Fruit fly (Drosophila melanogaster) whole organism, pupa: ENCODE data around the gene endos.
A peak's percentile ranks its signal among the peaks of the same experiment; 100 is the strongest.

Experiments used
- CG12605 ChIP-seq: fragments of 200-800 bp; sonication (Bioruptor generic); IDR thresholded peaks from 2 replicates; pipeline ENCODE4 v1.3.6; 2022; ENCODE audit warnings: missing biosample characterization, missing genetic modification characterization
- CG13204 ChIP-seq: fragments of 200-800 bp; sonication (Bioruptor generic); optimal IDR thresholded peaks from 2 replicates; lab custom pipeline; 2018; ENCODE audit warnings: missing biosample characterization, mild to moderate bottlenecking, missing genetic modification characterization, moderate library complexity
- CG14655 ChIP-seq: fragments of 200-800 bp; sonication (Bioruptor generic); optimal IDR thresholded peaks from 3 replicates; lab custom pipeline; 2017; ENCODE audit warnings: mild to moderate bottlenecking, missing biosample characterization, missing genetic modification reagents, missing genetic modification characterization
- CG15710 ChIP-seq: fragments of 200-800 bp; sonication (Bioruptor generic); optimal IDR thresholded peaks from 2 replicates; lab custom pipeline; 2018; ENCODE audit warnings: missing biosample characterization, mild to moderate bottlenecking, missing genetic modification characterization, moderate library complexity
- CG17806 ChIP-seq: fragments of 200-800 bp; sonication (Bioruptor generic); optimal IDR thresholded peaks from 2 replicates; lab custom pipeline; 2018; ENCODE audit warnings: missing biosample characterization, mild to moderate bottlenecking, missing genetic modification characterization, moderate library complexity
- CG32121 ChIP-seq: fragments of 200-800 bp; sonication (Bioruptor generic); IDR thresholded peaks from 2 replicates; pipeline ENCODE4 v1.3.6; 2022; ENCODE audit warnings: missing biosample characterization, missing genetic modification characterization
- CG8159 ChIP-seq: fragments of 200-800 bp; sonication (Bioruptor generic); optimal IDR thresholded peaks from 3 replicates; lab custom pipeline; 2018; ENCODE audit warnings: missing biosample characterization, mild to moderate bottlenecking, missing genetic modification characterization, moderate library complexity
- D1 ChIP-seq: fragments of 200-800 bp; sonication (Bioruptor generic); optimal IDR thresholded peaks from 2 replicates; lab custom pipeline; 2018; ENCODE audit warnings: missing biosample characterization, mild to moderate bottlenecking, missing genetic modification characterization, moderate library complexity
- Ets98B ChIP-seq: fragments of 200-800 bp; sonication (Bioruptor generic); IDR thresholded peaks from 2 replicates; pipeline ENCODE4 v1.3.6; 2022; ENCODE audit warnings: missing biosample characterization, missing genetic modification characterization
- Snoo ChIP-seq: fragments of 200-800 bp; sonication (Bioruptor generic); optimal IDR thresholded peaks from 3 replicates; lab custom pipeline; 2017; ENCODE audit warnings: missing biosample characterization, mild to moderate bottlenecking, missing genetic modification characterization, inconsistent platforms
- fd96Ca ChIP-seq: fragments of 200-800 bp; sonication (Bioruptor generic); IDR thresholded peaks from 3 replicates; pipeline ENCODE4 v1.3.6; 2022; ENCODE audit warnings: missing biosample characterization, missing genetic modification characterization

- no peak; the same call in 1 of the 2 replicates for TF ChIP-seq Ets98B (GFP tag; lab: Robert Waterston, UW)
- no peak for TF ChIP-seq CG14655 (GFP tag; lab: Kevin White, UChicago)
- TF ChIP-seq CG13204 (GFP tag; lab: Kevin White, UChicago), result peak; percentile 33
- peak; percentile 15; the same call in 1 of the 3 replicates for TF ChIP-seq fd96Ca (GFP tag; lab: Robert Waterston, UW)
- TF ChIP-seq CG17806 (tag; lab: Kevin White, UChicago), result no peak
- no peak for TF ChIP-seq CG12605
- peak; percentile 35 for TF ChIP-seq CG15710
- TF ChIP-seq CG32121 (GFP tag; lab: Robert Waterston, UW), result 0 out of 2 replicates have a peak, but pooled peaks have one; percentile 16
- no peak for TF ChIP-seq D1 (tag; lab: Kevin White, UChicago)
- no peak for TF ChIP-seq Snoo (tag; lab: Kevin White, UChicago)
- TF ChIP-seq CG8159 (tag; lab: Kevin White, UChicago), result no peak
Observed at dm6 chr3L:14063241-14064064, 31.9 kb upstream of the endos start.
